Fruit fly (Drosophila melanogaster): ENCODE data around the gene emc.
A peak's percentile ranks its signal among the peaks of the same experiment; 100 is the strongest.

DNA sequence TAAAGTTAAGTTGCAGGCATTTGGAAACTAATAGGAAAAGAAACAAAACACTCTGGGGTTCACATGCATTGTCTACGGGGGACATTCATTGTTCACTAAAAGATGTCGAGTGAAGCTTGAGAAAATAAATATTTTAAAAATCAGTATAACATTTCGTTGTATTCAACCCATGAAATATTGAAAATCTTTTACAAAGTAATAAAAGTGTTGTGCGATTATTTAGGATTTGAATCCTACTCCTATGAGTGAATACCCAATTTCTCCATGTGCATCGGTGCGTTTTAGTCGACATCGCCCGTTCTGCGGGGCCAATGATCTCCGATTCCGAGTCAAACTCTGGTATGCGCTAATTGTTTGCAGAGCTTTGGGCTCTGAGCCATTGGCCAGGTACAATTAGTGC lies 5.4 kb downstream of the emc start:
- TF ChIP-seq hb (GFP tag; IDR thresholded peaks at IDR 0.05; ENCODE audit: partially characterized antibody) = no peak
- TF ChIP-seq ara (GFP tag; IDR thresholded peaks at IDR 0.05) = no peak; the same call in 1 of the 2 replicates
- no peak for TF ChIP-seq rib (GFP tag; IDR thresholded peaks at IDR 0.05)
- no peak for TF ChIP-seq CG12659 (GFP tag; optimal IDR thresholded peaks at IDR 0.05)
- TF ChIP-seq Nf-YA (GFP tag; IDR thresholded peaks at IDR 0.05) = peak; percentile 34; the same call in 1 of the 2 replicates
- TF ChIP-seq Rx (GFP tag; IDR thresholded peaks at IDR 0.05) = no peak
- peak; percentile 40 for TF ChIP-seq esg (GFP tag; conservative IDR thresholded peaks at IDR 0.05)
- no peak for TF ChIP-seq trh (GFP tag; optimal IDR thresholded peaks at IDR 0.05)
- TF ChIP-seq CG18011 (GFP tag; optimal IDR thresholded peaks at IDR 0.05) = no peak
- peak; percentile 39 for TF ChIP-seq Ssrp (tag; optimal IDR thresholded peaks at IDR 0.05)
